Fruit fly (Drosophila melanogaster) whole organism, adult: ENCODE results near the gene CG13896.

ENCODE experiments used
- CG11617 ChIP-seq: fragments of 200-800 bp; sonication (Bioruptor generic); optimal IDR thresholded peaks from 2 replicates; lab custom pipeline; 2017; ENCODE audit warnings: mild to moderate bottlenecking, missing biosample characterization, missing genetic modification reagents, missing genetic modification characterization
- CG12768 ChIP-seq: fragments of 200-800 bp; sonication (Bioruptor generic); optimal IDR thresholded peaks from 2 replicates; lab custom pipeline; 2017; ENCODE audit warnings: missing biosample characterization, missing genetic modification characterization, mild to moderate bottlenecking, moderate library complexity, missing genetic modification reagents
- CG14711 ChIP-seq: fragments of 200-800 bp; sonication (Bioruptor generic); optimal IDR thresholded peaks from 2 replicates; lab custom pipeline; 2018; ENCODE audit warnings: missing biosample characterization, mild to moderate bottlenecking, missing genetic modification characterization, moderate library complexity
- CG1620 ChIP-seq: fragments of 200-800 bp; sonication (Bioruptor generic); optimal IDR thresholded peaks from 2 replicates; lab custom pipeline; 2016; ENCODE audit warnings: missing biosample characterization, missing genetic modification characterization
- CG33017 ChIP-seq: fragments of 200-800 bp; sonication (Bioruptor generic); optimal IDR thresholded peaks from 2 replicates; lab custom pipeline; 2018; ENCODE audit warnings: missing biosample characterization, mild to moderate bottlenecking, missing genetic modification characterization, moderate library complexity
- CG5204 ChIP-seq: fragments of 200-800 bp; sonication (Bioruptor generic); optimal IDR thresholded peaks from 2 replicates; lab custom pipeline; 2016; ENCODE audit warnings: missing biosample characterization, missing genetic modification characterization
- CG7045 ChIP-seq: fragments of 200-800 bp; sonication (Bioruptor generic); optimal IDR thresholded peaks from 2 replicates; lab custom pipeline; 2017; ENCODE audit warnings: missing biosample characterization, mild to moderate bottlenecking, missing genetic modification characterization
- CG7101 ChIP-seq: fragments of 200-800 bp; sonication (Bioruptor generic); optimal IDR thresholded peaks from 2 replicates; lab custom pipeline; 2018; ENCODE audit warnings: missing biosample characterization, mild to moderate bottlenecking, missing genetic modification characterization, moderate library complexity
- Clk ChIP-seq: fragments of 200-800 bp; sonication (Bioruptor generic); optimal IDR thresholded peaks from 2 replicates; lab custom pipeline; 2017; ENCODE audit warnings: missing biosample characterization, missing genetic modification characterization
- Crg-1 ChIP-seq: fragments of 200-800 bp; sonication (Bioruptor generic); optimal IDR thresholded peaks from 2 replicates; lab custom pipeline; 2016; ENCODE audit warnings: missing biosample characterization, missing genetic modification characterization
- Hr96 ChIP-seq: fragments of 200-800 bp; sonication (Bioruptor generic); optimal IDR thresholded peaks from 2 replicates; lab custom pipeline; 2016; ENCODE audit warnings: missing biosample characterization, missing genetic modification characterization
- Mnt ChIP-seq: fragments of 200-800 bp; sonication (Bioruptor generic); optimal IDR thresholded peaks from 2 replicates; lab custom pipeline; 2016; ENCODE audit warnings: missing biosample characterization, mild to moderate bottlenecking, missing genetic modification characterization
- bab1 ChIP-seq: fragments of 200-800 bp; sonication (Bioruptor generic); optimal IDR thresholded peaks from 3 replicates; lab custom pipeline; 2019; ENCODE audit warnings: missing biosample characterization, mild to moderate bottlenecking, missing genetic modification characterization, moderate library complexity
- cic ChIP-seq: fragments of 200-800 bp; sonication (Bioruptor generic); optimal IDR thresholded peaks from 2 replicates; lab custom pipeline; 2017; ENCODE audit warnings: missing biosample characterization, mild to moderate bottlenecking, missing genetic modification characterization, moderate library complexity
- cnc ChIP-seq, 2 experiments: fragments of >200 bp; optimal IDR thresholded peaks; 2 replicates each; lab custom pipeline; 2017
- kay ChIP-seq: fragments of 200-800 bp; sonication (Bioruptor generic); peaks from one replicate; lab custom pipeline; 2016; ENCODE audit warnings: missing biosample characterization, missing genetic modification characterization, borderline replicate concordance
- ovo ChIP-seq: fragments of 200-800 bp; sonication (Bioruptor generic); optimal IDR thresholded peaks from 2 replicates; lab custom pipeline; 2016; ENCODE audit warnings: missing biosample characterization, missing genetic modification characterization
- pad ChIP-seq: fragments of 200-800 bp; sonication (Bioruptor generic); optimal IDR thresholded peaks from 3 replicates; lab custom pipeline; 2017; ENCODE audit warnings: missing biosample characterization, missing genetic modification characterization, mild to moderate bottlenecking, moderate library complexity, missing genetic modification reagents
- tj ChIP-seq: fragments of 200-800 bp; sonication (Bioruptor generic); optimal IDR thresholded peaks from 3 replicates; lab custom pipeline; 2017; ENCODE audit warnings: missing biosample characterization, mild to moderate bottlenecking, missing genetic modification characterization, moderate library complexity
- toe ChIP-seq: fragments of 200-800 bp; sonication (Bioruptor generic); optimal IDR thresholded peaks from 2 replicates; lab custom pipeline; 2016; ENCODE audit warnings: missing biosample characterization, missing genetic modification characterization

Gene CG13896

dm6 chr3L:704661-705543, 6.7 kb downstream of the CG13896 start:
- TF ChIP-seq kay (GFP tag; lab: Kevin White, UChicago) = no peak
- TF ChIP-seq CG1620 (GFP tag; lab: Kevin White, UChicago) = no peak
- TF ChIP-seq pad (GFP tag; lab: Kevin White, UChicago) = no peak
- TF ChIP-seq CG7045 = no peak
- TF ChIP-seq tj = no peak

dm6 chr3L:703160-703793, 8.4 kb downstream of the CG13896 start:
- TF ChIP-seq cnc (optimal IDR thresholded peaks at IDR 0.05; lab: Kevin White, UChicago) (no peak), CG12768 (GFP tag; lab: Kevin White, UChicago) (no peak), Clk (GFP tag; lab: Kevin White, UChicago) (no peak), kay (GFP tag; lab: Kevin White, UChicago) (no peak), CG5204 (no peak), bab1 (GFP tag; lab: Kevin White, UChicago) (no peak), pad (GFP tag; lab: Kevin White, UChicago) (no peak), CG33017 (no peak), cic (GFP tag; lab: Kevin White, UChicago) (no peak), CG7101 (tag; lab: Kevin White, UChicago) (no peak), Mnt (GFP tag; lab: Kevin White, UChicago) (no peak), Hr96 (GFP tag; lab: Kevin White, UChicago) (no peak), Crg-1 (no peak), ovo (GFP tag; lab: Kevin White, UChicago) (no peak), tj (no peak), toe (GFP tag; lab: Kevin White, UChicago) (no peak), CG7045 (no peak), CG14711 (no peak), CG11617 (GFP tag; lab: Kevin White, UChicago) (no peak)

dm6 chr3L:701798-702635, 9.6 kb downstream of the CG13896 start:
- TF ChIP-seq CG7101 (tag; lab: Kevin White, UChicago) (no peak), cnc (optimal IDR thresholded peaks at IDR 0.05; lab: Kevin White, UChicago) (no peak), CG14711 (no peak), Crg-1 (no peak), Mnt (GFP tag; lab: Kevin White, UChicago) (no peak), kay (GFP tag; lab: Kevin White, UChicago) (no peak), pad (GFP tag; lab: Kevin White, UChicago) (no peak), CG7045 (no peak), cic (GFP tag; lab: Kevin White, UChicago) (no peak), ovo (GFP tag; lab: Kevin White, UChicago) (no peak), CG33017 (no peak)

- no peak for TF ChIP-seq Clk (GFP tag; lab: Kevin White, UChicago)
- TF ChIP-seq CG7045 = no peak
- TF ChIP-seq toe (GFP tag; lab: Kevin White, UChicago) = no peak
- TF ChIP-seq pad (GFP tag; lab: Kevin White, UChicago) = no peak
- no peak for TF ChIP-seq CG5204
- no peak for TF ChIP-seq CG11617 (GFP tag; lab: Kevin White, UChicago)
- no peak for TF ChIP-seq kay (GFP tag; lab: Kevin White, UChicago)
- TF ChIP-seq cic (GFP tag; lab: Kevin White, UChicago) = no peak
- TF ChIP-seq tj = no peak
- TF ChIP-seq Crg-1 = no peak
- TF ChIP-seq CG7101 (tag; lab: Kevin White, UChicago) = no peak
- no peak for TF ChIP-seq CG14711
- no peak for TF ChIP-seq bab1 (GFP tag; lab: Kevin White, UChicago)
- TF ChIP-seq CG12768 (GFP tag; lab: Kevin White, UChicago) = no peak
These were observed 11.3 kb downstream of the CG13896 start for dm6 chr3L:700160-700917.

DNA sequence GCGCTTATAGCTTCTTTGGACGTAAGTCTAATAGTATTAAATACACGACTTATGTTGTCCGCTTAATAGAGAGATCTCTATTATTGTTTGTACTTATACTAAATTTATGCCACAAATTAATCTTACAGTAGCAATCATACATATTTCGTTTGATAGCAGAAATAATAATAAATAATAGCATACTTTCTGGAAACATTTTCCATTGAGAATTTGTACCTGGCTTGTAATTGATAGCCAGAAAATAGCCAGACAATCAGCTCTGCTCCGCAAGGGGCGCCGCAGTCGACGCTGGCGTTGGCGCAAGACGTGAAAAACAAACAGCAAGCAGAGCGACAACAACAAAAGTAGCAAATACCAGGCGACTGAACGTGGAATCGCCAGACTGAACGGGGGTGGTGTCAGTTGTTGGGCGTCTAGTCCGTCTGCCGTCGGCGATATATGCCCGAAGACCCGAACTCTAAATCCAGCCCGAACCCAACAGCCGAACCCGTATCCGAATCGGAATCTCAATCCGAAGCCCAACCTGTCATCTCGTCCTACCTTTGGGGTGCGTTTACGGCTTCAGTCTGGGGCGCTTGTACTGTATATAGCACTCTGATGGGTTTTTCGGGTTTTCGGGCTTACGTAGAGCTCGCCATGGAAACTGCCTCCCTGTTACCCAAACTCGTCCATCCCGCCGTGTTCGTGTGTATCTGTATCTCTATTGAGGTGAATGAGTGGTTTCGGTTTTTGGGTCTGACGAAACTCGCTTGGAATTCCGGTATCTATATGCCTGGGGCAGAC, 12.1 kb downstream of the CG13896 start:
- TF ChIP-seq bab1 (GFP tag; lab: Kevin White, UChicago) (no peak), CG11617 (GFP tag; lab: Kevin White, UChicago) (no peak), CG7101 (tag; lab: Kevin White, UChicago) (no peak), tj (no peak), CG1620 (GFP tag; lab: Kevin White, UChicago) (no peak), Mnt (GFP tag; lab: Kevin White, UChicago) (no peak), Hr96 (GFP tag; lab: Kevin White, UChicago) (no peak)
